Fruit fly (Drosophila melanogaster): ENCODE measurements around the gene CG5708.
A peak's percentile ranks its signal among the peaks of the same experiment; 100 is the strongest.

Gene CG5708

dm6 chr2L:10220501-10221386 is 5.9 kb downstream of the CG5708 start, which contains the start of the genes Npc1a and Prosalpha6 (continued):
- TF ChIP-seq CG18476 (GFP tag; optimal IDR thresholded peaks at IDR 0.05) (peak; percentile 7), Max (GFP tag; optimal IDR thresholded peaks at IDR 0.05) (peak; percentile 43), CG9817 (tag; optimal IDR thresholded peaks at IDR 0.05) (no peak), org-1 (GFP tag; optimal IDR thresholded peaks at IDR 0.05) (no peak), Oaz (GFP tag; IDR thresholded peaks at IDR 0.05) (no peak), Atf-2 (GFP tag; optimal IDR thresholded peaks at IDR 0.05) (no peak), pita (GFP tag; optimal IDR thresholded peaks at IDR 0.05) (no peak), CG8281 (tag; optimal IDR thresholded peaks at IDR 0.05) (no peak), CG32532 (GFP tag; IDR thresholded peaks at IDR 0.05) (no peak), Usf (GFP tag; optimal IDR thresholded peaks at IDR 0.05) (no peak), ERR (GFP tag; optimal IDR thresholded peaks at IDR 0.05) (no peak), bab2 (GFP tag; optimal IDR thresholded peaks at IDR 0.05) (no peak), Hr3 (GFP tag; optimal IDR thresholded peaks at IDR 0.05) (peak; percentile 17), ssp (GFP tag; IDR thresholded peaks at IDR 0.05) (peak; percentile 68), C15 (GFP tag; IDR thresholded peaks at IDR 0.05) (no peak), bowl (GFP tag; IDR thresholded peaks at IDR 0.05) (no peak), CG2116 (GFP tag; optimal IDR thresholded peaks at IDR 0.05) (peak; percentile 78), CG9797 (GFP tag; optimal IDR thresholded peaks at IDR 0.05) (peak; percentile 42), CTCF (GFP tag; optimal IDR thresholded peaks at IDR 0.05) (no peak), Dad (GFP tag; optimal IDR thresholded peaks at IDR 0.05) (no peak), repo (GFP tag; optimal IDR thresholded peaks at IDR 0.05) (no peak), Neu2 (GFP tag; optimal IDR thresholded peaks at IDR 0.05; ENCODE audit: borderline replicate concordance) (no peak), corto (GFP tag; optimal IDR thresholded peaks at IDR 0.05) (no peak), tup (GFP tag; optimal IDR thresholded peaks at IDR 0.05) (no peak), mam (GFP tag; optimal IDR thresholded peaks at IDR 0.05) (peak; percentile 1), mld (GFP tag; IDR thresholded peaks at IDR 0.05; ENCODE audit: partially characterized antibody) (no peak), GATAe (GFP tag; conservative IDR thresholded peaks at IDR 0.05) (no peak), CHES-1-like (GFP tag; optimal IDR thresholded peaks at IDR 0.05) (no peak), Poxn (GFP tag; IDR thresholded peaks at IDR 0.05) (no peak), CG9437 (GFP tag; optimal IDR thresholded peaks at IDR 0.05) (peak; percentile 72), ind (GFP tag; optimal IDR thresholded peaks at IDR 0.05) (no peak), CG12659 (GFP tag; optimal IDR thresholded peaks at IDR 0.05) (peak; percentile 63), mirr (GFP tag; optimal IDR thresholded peaks at IDR 0.05) (peak; percentile 26), dmrt11E (tag; optimal IDR thresholded peaks at IDR 0.05) (peak; percentile 32), wek (GFP tag; optimal IDR thresholded peaks at IDR 0.05) (no peak), CG1647 (GFP tag; optimal IDR thresholded peaks at IDR 0.05) (no peak), Ets65A (GFP tag) (peak; percentile 92), z (GFP tag; IDR thresholded peaks at IDR 0.05) (no peak), MESR4 (GFP tag; optimal IDR thresholded peaks at IDR 0.05) (peak; percentile 36), D19B (GFP tag; optimal IDR thresholded peaks at IDR 0.05) (peak; percentile 11), CG18599 (GFP tag; optimal IDR thresholded peaks at IDR 0.05) (no peak), CG33213 (GFP tag; optimal IDR thresholded peaks at IDR 0.05) (no peak), CG4282 (GFP tag; optimal IDR thresholded peaks at IDR 0.05) (no peak), Taf1 (GFP tag; IDR thresholded peaks at IDR 0.05) (no peak), sim (GFP tag; IDR thresholded peaks at IDR 0.05) (no peak), Vsx1 (GFP tag; optimal IDR thresholded peaks at IDR 0.05) (no peak), fru (optimal IDR thresholded peaks at IDR 0.05) (no peak), Oli (tag; optimal IDR thresholded peaks at IDR 0.05) (no peak), sr (GFP tag; IDR thresholded peaks at IDR 0.05) (no peak), CG10959 (GFP tag; IDR thresholded peaks at IDR 0.05) (no peak), vnd (GFP tag; IDR thresholded peaks at IDR 0.05; ENCODE audit: partially characterized antibody) (peak; percentile 59; the same call in 1 of the 3 replicates)

All from whole organism, embryonic.